Fruit fly (Drosophila melanogaster) whole organism, embryonic: ENCODE measurements around the gene bnl.

ENCODE experiments used
- ATbp ChIP-seq: fragments of 200-800 bp; sonication (Bioruptor generic); optimal IDR thresholded peaks from 2 replicates; lab custom pipeline; 2017; ENCODE audit warnings: missing biosample characterization, mild to moderate bottlenecking, missing genetic modification characterization, missing genetic modification reagents
- Abd-B ChIP-seq: fragments of 200-800 bp; sonication (Bioruptor generic); optimal IDR thresholded peaks from 2 replicates; lab custom pipeline; 2018; ENCODE audit warnings: missing biosample characterization, mild to moderate bottlenecking, missing genetic modification characterization, moderate library complexity
- Blimp-1 ChIP-seq: fragments of 200-800 bp; sonication (Bioruptor generic); optimal IDR thresholded peaks from 3 replicates; lab custom pipeline; 2018; ENCODE audit warnings: missing biosample characterization, missing genetic modification characterization, mild to moderate bottlenecking, moderate library complexity, missing genetic modification reagents
- CG10267 ChIP-seq: fragments of 200-800 bp; sonication (Bioruptor generic); optimal IDR thresholded peaks from 2 replicates; lab custom pipeline; 2018; ENCODE audit warnings: missing biosample characterization, mild to moderate bottlenecking, missing genetic modification characterization, moderate library complexity
- CG10274 ChIP-seq: fragments of 200-800 bp; sonication (Bioruptor generic); optimal IDR thresholded peaks from 3 replicates; lab custom pipeline; 2017; ENCODE audit warnings: missing biosample characterization, mild to moderate bottlenecking, missing genetic modification characterization
- CG11085 ChIP-seq: fragments of 200-800 bp; sonication (Bioruptor generic); IDR thresholded peaks from 2 replicates; pipeline ENCODE4 v1.3.6; 2022; ENCODE audit warnings: missing biosample characterization, missing genetic modification characterization
- CG11247 ChIP-seq: fragments of 200-800 bp; sonication (Bioruptor generic); IDR thresholded peaks from 2 replicates; pipeline ENCODE4 v1.3.6; 2022; ENCODE audit warnings: missing biosample characterization, missing genetic modification characterization
- CG11456 ChIP-seq: fragments of 200-800 bp; sonication (Bioruptor generic); IDR thresholded peaks from 3 replicates; pipeline ENCODE4 v1.3.6; 2022; ENCODE audit warnings: missing biosample characterization, missing genetic modification characterization
- CG11504 ChIP-seq: fragments of 200-800 bp; sonication (Bioruptor generic); optimal IDR thresholded peaks from 3 replicates; lab custom pipeline; 2019; ENCODE audit warnings: missing biosample characterization, mild to moderate bottlenecking, missing genetic modification characterization, moderate library complexity
- CG11696 ChIP-seq: fragments of 200-800 bp; sonication (Bioruptor generic); IDR thresholded peaks from 2 replicates; pipeline ENCODE4 v1.3.6; 2022; ENCODE audit warnings: missing biosample characterization, missing genetic modification characterization
- CG11723 ChIP-seq: fragments of 200-800 bp; sonication (Bioruptor generic); optimal IDR thresholded peaks from 2 replicates; lab custom pipeline; 2017; ENCODE audit warnings: missing biosample characterization, mild to moderate bottlenecking, missing genetic modification characterization
- CG13775 ChIP-seq: fragments of 200-800 bp; sonication (Bioruptor generic); optimal IDR thresholded peaks from 3 replicates; lab custom pipeline; 2017; ENCODE audit warnings: missing biosample characterization, mild to moderate bottlenecking, missing genetic modification characterization
- CG14710 ChIP-seq: fragments of 200-800 bp; sonication (Bioruptor generic); optimal IDR thresholded peaks from 3 replicates; lab custom pipeline; 2019; ENCODE audit warnings: missing biosample characterization, mild to moderate bottlenecking, missing genetic modification characterization, moderate library complexity
- CG15601 ChIP-seq: fragments of 200-800 bp; sonication (Bioruptor generic); optimal IDR thresholded peaks from 3 replicates; lab custom pipeline; 2019; ENCODE audit warnings: missing biosample characterization, mild to moderate bottlenecking, missing genetic modification characterization, moderate library complexity
- CG16813 ChIP-seq: fragments of 200-800 bp; sonication (Bioruptor generic); IDR thresholded peaks from 3 replicates; pipeline ENCODE4 v1.3.6; 2022; ENCODE audit warnings: missing biosample characterization, missing genetic modification characterization; ENCODE audit not compliant: partially characterized antibody
- CG17186 ChIP-seq: fragments of 200-800 bp; sonication (Bioruptor generic); optimal IDR thresholded peaks from 3 replicates; lab custom pipeline; 2017; ENCODE audit warnings: missing biosample characterization, missing genetic modification reagents, missing genetic modification characterization
- CG17359 ChIP-seq: fragments of 200-800 bp; sonication (Bioruptor generic); optimal IDR thresholded peaks from 3 replicates; lab custom pipeline; 2018; ENCODE audit warnings: missing biosample characterization, mild to moderate bottlenecking, missing genetic modification characterization, moderate library complexity
- CG17361 ChIP-seq: fragments of 200-800 bp; sonication (Bioruptor generic); IDR thresholded peaks from 3 replicates; pipeline ENCODE4 v1.3.6; 2022; ENCODE audit warnings: missing biosample characterization, missing genetic modification characterization
- CG2678 ChIP-seq: fragments of 200-800 bp; sonication (Bioruptor generic); optimal IDR thresholded peaks from 3 replicates; lab custom pipeline; 2019; ENCODE audit warnings: missing biosample characterization, mild to moderate bottlenecking, missing genetic modification characterization, moderate library complexity
- CG2712 ChIP-seq: fragments of 200-800 bp; optimal IDR thresholded peaks from 3 replicates; lab custom pipeline; 2019; ENCODE audit warnings: missing biosample characterization, mild to moderate bottlenecking, missing genetic modification characterization, moderate library complexity
- CG31441 ChIP-seq: fragments of 200-800 bp; sonication (Bioruptor generic); IDR thresholded peaks from 2 replicates; pipeline ENCODE4 v1.3.6; 2022; ENCODE audit warnings: missing biosample characterization, missing genetic modification characterization
- CG32532 ChIP-seq: fragments of 200-800 bp; sonication (Bioruptor generic); IDR thresholded peaks from 2 replicates; pipeline ENCODE4 v1.3.6; 2022; ENCODE audit warnings: missing biosample characterization, missing genetic modification characterization
- CG4707 ChIP-seq: fragments of 200-800 bp; sonication (Bioruptor generic); optimal IDR thresholded peaks from 2 replicates; lab custom pipeline; 2018; ENCODE audit warnings: missing biosample characterization, mild to moderate bottlenecking, missing genetic modification characterization, moderate library complexity
- CG6854 ChIP-seq: fragments of 200-800 bp; sonication (Bioruptor generic); optimal IDR thresholded peaks from 3 replicates; lab custom pipeline; 2017; ENCODE audit warnings: missing biosample characterization, mild to moderate bottlenecking, missing genetic modification characterization
- CG7556 ChIP-seq: fragments of 200-800 bp; sonication (Bioruptor generic); optimal IDR thresholded peaks from 2 replicates; lab custom pipeline; 2017; ENCODE audit warnings: missing biosample characterization, mild to moderate bottlenecking, missing genetic modification characterization
- CG7745 ChIP-seq: fragments of 200-800 bp; sonication (Bioruptor generic); optimal IDR thresholded peaks from 2 replicates; lab custom pipeline; 2018; ENCODE audit warnings: missing biosample characterization, mild to moderate bottlenecking, missing genetic modification characterization, moderate library complexity
- CG8388 ChIP-seq: fragments of 200-800 bp; sonication (Bioruptor generic); optimal IDR thresholded peaks from 2 replicates; lab custom pipeline; 2019; ENCODE audit warnings: missing biosample characterization, mild to moderate bottlenecking, missing genetic modification characterization, moderate library complexity
- CkIIα-i1 ChIP-seq: fragments of 200-800 bp; sonication (Bioruptor generic); IDR thresholded peaks from 2 replicates; pipeline ENCODE4 v1.3.6; 2022; ENCODE audit warnings: missing biosample characterization, missing genetic modification characterization
- Dek ChIP-seq: fragments of 200-800 bp; sonication (Bioruptor generic); optimal IDR thresholded peaks from 3 replicates; lab custom pipeline; 2019; ENCODE audit warnings: missing biosample characterization, mild to moderate bottlenecking, missing genetic modification characterization, moderate library complexity
- Dll ChIP-seq: fragments of 200-800 bp; sonication (Bioruptor generic); IDR thresholded peaks from 4 replicates; pipeline ENCODE4 v1.3.6; 2022; ENCODE audit warnings: missing biosample characterization, missing genetic modification characterization; ENCODE audit not compliant: partially characterized antibody
- Dref ChIP-seq: fragments of 200-800 bp; sonication (Bioruptor generic); IDR thresholded peaks from 2 replicates; pipeline ENCODE4 v1.3.6; 2022; ENCODE audit warnings: missing biosample characterization, missing genetic modification characterization
- Fer1 ChIP-seq: fragments of 200-800 bp; sonication (Bioruptor generic); optimal IDR thresholded peaks from 2 replicates; lab custom pipeline; 2017; ENCODE audit warnings: missing biosample characterization, mild to moderate bottlenecking, missing genetic modification characterization
- Fer3 ChIP-seq: fragments of 200-800 bp; sonication (Bioruptor generic); optimal IDR thresholded peaks from 2 replicates; lab custom pipeline; 2018; ENCODE audit warnings: missing biosample characterization, mild to moderate bottlenecking, missing genetic modification characterization, moderate library complexity
- NC2α ChIP-seq: fragments of 200-800 bp; sonication (Bioruptor generic); optimal IDR thresholded peaks from 2 replicates; lab custom pipeline; 2016; ENCODE audit warnings: missing biosample characterization, missing genetic modification characterization
- Ravus ChIP-seq: fragments of 200-800 bp; sonication (Bioruptor generic); IDR thresholded peaks from 2 replicates; pipeline ENCODE4 v1.3.6; 2022; ENCODE audit warnings: missing biosample characterization, missing genetic modification characterization
- ase ChIP-seq: fragments of 200-800 bp; sonication (Bioruptor generic); IDR thresholded peaks from 3 replicates; pipeline ENCODE4 v1.3.6; 2022; ENCODE audit warnings: missing biosample characterization, missing genetic modification characterization
- bcd ChIP-seq: fragments of 200-800 bp; sonication (Bioruptor generic); optimal IDR thresholded peaks from 2 replicates; lab custom pipeline; 2017; ENCODE audit warnings: missing biosample characterization, mild to moderate bottlenecking, missing genetic modification characterization
- bowl ChIP-seq: fragments of 200-800 bp; sonication (Bioruptor generic); IDR thresholded peaks from 2 replicates; pipeline ENCODE4 v1.3.6; 2022; ENCODE audit warnings: missing biosample characterization, missing genetic modification characterization
- cas ChIP-seq: fragments of 200-800 bp; sonication (Bioruptor generic); IDR thresholded peaks from 2 replicates; pipeline ENCODE4 v1.3.6; 2022; ENCODE audit warnings: missing biosample characterization, missing genetic modification characterization
- chn ChIP-seq: fragments of 200-800 bp; sonication (Bioruptor generic); optimal IDR thresholded peaks from 2 replicates; lab custom pipeline; 2016; ENCODE audit warnings: missing biosample characterization, missing genetic modification characterization
- corto ChIP-seq: fragments of 200-800 bp; sonication (Bioruptor generic); optimal IDR thresholded peaks from 2 replicates; lab custom pipeline; 2016; ENCODE audit warnings: missing biosample characterization, mild to moderate bottlenecking, missing genetic modification characterization, moderate library complexity
- eve ChIP-seq, 2 experiments: fragments of >200 bp; optimal IDR thresholded peaks; 2 replicates each; lab custom pipeline; 2017; ENCODE audit warnings: missing biosample characterization in 2 of 2, missing genetic modification characterization in 2 of 2
- exex ChIP-seq: fragments of 200-800 bp; sonication (Bioruptor generic); optimal IDR thresholded peaks from 4 replicates; lab custom pipeline; 2018; ENCODE audit warnings: missing biosample characterization, mild to moderate bottlenecking, missing genetic modification characterization, moderate library complexity
- eyg ChIP-seq: fragments of 200-800 bp; sonication (Bioruptor generic); optimal IDR thresholded peaks from 3 replicates; lab custom pipeline; 2016; ENCODE audit warnings: missing biosample characterization, missing genetic modification characterization
- her ChIP-seq: fragments of 200-800 bp; sonication (Bioruptor generic); optimal IDR thresholded peaks from 2 replicates; lab custom pipeline; 2016; ENCODE audit warnings: missing biosample characterization, missing genetic modification characterization
- hth ChIP-seq: fragments of >200 bp; optimal IDR thresholded peaks from 2 replicates; lab custom pipeline; 2017; ENCODE audit warnings: inconsistent platforms
- pzg ChIP-seq: fragments of 200-800 bp; sonication (Bioruptor generic); optimal IDR thresholded peaks from 3 replicates; lab custom pipeline; 2018; ENCODE audit warnings: missing biosample characterization, mild to moderate bottlenecking, missing genetic modification characterization, moderate library complexity
- rib ChIP-seq: fragments of 200-800 bp; sonication (Bioruptor generic); IDR thresholded peaks from 2 replicates; pipeline ENCODE4 v1.3.6; 2022; ENCODE audit warnings: missing biosample characterization, missing genetic modification characterization
- sug ChIP-seq: fragments of 200-800 bp; optimal IDR thresholded peaks from 2 replicates; lab custom pipeline; 2019; ENCODE audit warnings: missing biosample characterization, mild to moderate bottlenecking, missing genetic modification characterization, moderate library complexity
- trem ChIP-seq: fragments of 200-800 bp; optimal IDR thresholded peaks from 3 replicates; lab custom pipeline; 2019; ENCODE audit warnings: missing biosample characterization, mild to moderate bottlenecking, missing genetic modification characterization, moderate library complexity
- unpg ChIP-seq: fragments of 200-800 bp; sonication (Bioruptor generic); optimal IDR thresholded peaks from 3 replicates; lab custom pipeline; 2018; ENCODE audit warnings: missing biosample characterization, mild to moderate bottlenecking, missing genetic modification characterization, moderate library complexity
- wor ChIP-seq: fragments of 200-800 bp; sonication (Bioruptor generic); IDR thresholded peaks from 2 replicates; pipeline ENCODE4 v1.3.6; 2022; ENCODE audit warnings: missing biosample characterization, missing genetic modification characterization

bnl gene

dm6 chr3R:19801752-19802151 is 34.9 kb downstream of the bnl start (continued):
- TF ChIP-seq Blimp-1 (GFP tag; lab: Kevin White, UChicago) (peak; percentile 58), exex (tag; lab: Kevin White, UChicago) (no peak), Dref (no peak), cas (GFP tag; lab: Robert Waterston, UW) (no peak), CG11456 (GFP tag; lab: Robert Waterston, UW) (no peak), CG11723 (GFP tag; lab: Kevin White, UChicago) (no peak), eve (GFP tag; optimal IDR thresholded peaks at IDR 0.05; lab: Kevin White, UChicago) (no peak), CG17361 (0 out of 3 replicates have a peak, but pooled peaks have one; percentile 13), pzg (GFP tag; lab: Kevin White, UChicago) (no peak), bcd (GFP tag; lab: Kevin White, UChicago) (no peak), CG15601 (no peak), rib (no peak), trem (tag; lab: Kevin White, UChicago) (peak; percentile 17), CkIIα-i1 (no peak), hth (lab: Kevin White, UChicago) (no peak), CG4707 (GFP tag; lab: Kevin White, UChicago) (peak; percentile 16), CG8388 (peak; percentile 17), Fer1 (GFP tag; lab: Kevin White, UChicago) (no peak), CG6854 (GFP tag; lab: Kevin White, UChicago) (no peak), CG2712 (peak; percentile 44), CG17186 (GFP tag; lab: Kevin White, UChicago) (no peak), Fer3 (no peak), bowl (GFP tag; lab: Robert Waterston, UW) (no peak), CG17359 (tag; lab: Kevin White, UChicago) (peak; percentile 14), CG7556 (GFP tag; lab: Kevin White, UChicago) (no peak), CG31441 (no peak), CG2678 (tag; lab: Kevin White, UChicago) (peak; percentile 12), CG14710 (tag; lab: Kevin White, UChicago) (peak; percentile 42), Dll (GFP tag; lab: Robert Waterston, UW) (no peak), eyg (GFP tag; lab: Kevin White, UChicago) (no peak), corto (GFP tag; lab: Kevin White, UChicago) (no peak), CG32532 (GFP tag; lab: Robert Waterston, UW) (no peak), CG16813 (GFP tag; lab: Robert Waterston, UW) (no peak), Ravus (GFP tag; lab: Robert Waterston, UW) (no peak), CG10274 (GFP tag; lab: Kevin White, UChicago) (no peak), CG11247 (GFP tag; lab: Robert Waterston, UW) (no peak), chn (GFP tag; lab: Kevin White, UChicago) (no peak), Abd-B (GFP tag; lab: Kevin White, UChicago) (no peak), CG7745 (no peak), CG13775 (no peak), Dek (no peak), her (GFP tag; lab: Kevin White, UChicago) (no peak), CG10267 (tag; lab: Kevin White, UChicago) (peak; percentile 5), CG11504 (tag; lab: Kevin White, UChicago) (peak; percentile 30), NC2α (GFP tag; lab: Kevin White, UChicago) (no peak), ase (no peak), CG11085 (GFP tag; lab: Robert Waterston, UW) (no peak), wor (GFP tag; lab: Robert Waterston, UW) (no peak), ATbp (GFP tag; lab: Kevin White, UChicago) (no peak), unpg (peak; percentile 31), CG11696 (GFP tag; lab: Robert Waterston, UW) (no peak), sug (no peak)
